Worm (Caenorhabditis elegans): ENCODE data around the gene npr-28.

- TF ChIP-seq nhr-237 (tag; optimal IDR thresholded peaks at IDR 0.05), result no peak
- TF ChIP-seq sptf-1 (tag; optimal IDR thresholded peaks at IDR 0.05), result no peak
- no peak for TF ChIP-seq unc-62 (GFP tag; optimal IDR thresholded peaks at IDR 0.05)
- no peak for TF ChIP-seq snpc-4 (tag; optimal IDR thresholded peaks at IDR 0.05)
- TF ChIP-seq mdl-1 (tag; optimal IDR thresholded peaks at IDR 0.05), result no peak
- no peak for TF ChIP-seq nhr-11 (tag; optimal IDR thresholded peaks at IDR 0.05)
- TF ChIP-seq irx-1 (tag; optimal IDR thresholded peaks at IDR 0.05), result no peak
- no peak for TF ChIP-seq lin-13 (GFP tag; optimal IDR thresholded peaks at IDR 0.05)
- TF ChIP-seq vab-15 (tag; optimal IDR thresholded peaks at IDR 0.05), result no peak
- no peak for TF ChIP-seq ama-1 (optimal IDR thresholded peaks at IDR 0.05)
- no peak for TF ChIP-seq tbx-2 (tag; optimal IDR thresholded peaks at IDR 0.05)
- no peak for TF ChIP-seq zip-4 (GFP tag; optimal IDR thresholded peaks at IDR 0.05)
- no peak for TF ChIP-seq lin-15B (tag; optimal IDR thresholded peaks at IDR 0.05)
- TF ChIP-seq C34B4.2 (tag; optimal IDR thresholded peaks at IDR 0.05), result no peak
Measured at ce11 chrX:8362379-8362778, 11.5 kb upstream of the npr-28 start.

All from whole organism, L1 larva.